Fruit fly (Drosophila melanogaster) whole organism, embryonic: Measurements from ENCODE around the gene Prim1.

Experiments
- Awh ChIP-seq: fragments of 200-800 bp; sonication (Bioruptor generic); IDR thresholded peaks from 2 replicates; pipeline ENCODE4, ENCODE4 v1.3.6; 2022; ENCODE audit warnings: missing biosample characterization, missing genetic modification characterization
- B-H1 ChIP-seq: fragments of 200-800 bp; sonication (Bioruptor generic); IDR thresholded peaks from 3 replicates; pipeline ENCODE4 v1.3.6; 2022; ENCODE audit warnings: missing biosample characterization, missing genetic modification characterization
- CG11560 ChIP-seq: fragments of 200-800 bp; sonication (Bioruptor generic); IDR thresholded peaks from 3 replicates; pipeline ENCODE4 v1.3.6; 2022; ENCODE audit warnings: missing biosample characterization, missing genetic modification characterization
- CG12155 ChIP-seq: fragments of 200-800 bp; sonication (Bioruptor generic); optimal IDR thresholded peaks from 3 replicates; lab custom pipeline; 2016; ENCODE audit warnings: missing biosample characterization, missing genetic modification characterization
- CG1233 ChIP-seq: fragments of 200-800 bp; sonication (Bioruptor generic); optimal IDR thresholded peaks from 4 replicates; lab custom pipeline; 2018; ENCODE audit warnings: missing biosample characterization, mild to moderate bottlenecking, missing genetic modification characterization
- CG15696 ChIP-seq: fragments of 200-800 bp; sonication (Bioruptor generic); optimal IDR thresholded peaks from 2 replicates; lab custom pipeline; 2019; ENCODE audit warnings: missing biosample characterization, mild to moderate bottlenecking, missing genetic modification characterization, moderate library complexity
- CG1647 ChIP-seq: fragments of 200-800 bp; sonication (Bioruptor generic); optimal IDR thresholded peaks from 3 replicates; lab custom pipeline; 2016; ENCODE audit warnings: missing biosample characterization, missing genetic modification characterization
- CG17186 ChIP-seq: fragments of 200-800 bp; sonication (Bioruptor generic); optimal IDR thresholded peaks from 3 replicates; lab custom pipeline; 2017; ENCODE audit warnings: missing biosample characterization, missing genetic modification reagents, missing genetic modification characterization
- CG17912 ChIP-seq: fragments of 200-800 bp; sonication (Bioruptor generic); optimal IDR thresholded peaks from 2 replicates; lab custom pipeline; 2018; ENCODE audit warnings: missing biosample characterization, mild to moderate bottlenecking, missing genetic modification characterization
- CG1792 ChIP-seq: fragments of 200-800 bp; sonication (Bioruptor generic); optimal IDR thresholded peaks from 2 replicates; lab custom pipeline; 2016; ENCODE audit warnings: missing biosample characterization, missing genetic modification characterization
- CG1832 ChIP-seq: fragments of 200-800 bp; sonication (Bioruptor generic); optimal IDR thresholded peaks from 2 replicates; lab custom pipeline; 2017; ENCODE audit warnings: missing biosample characterization, mild to moderate bottlenecking, missing genetic modification characterization, inconsistent platforms
- CG4617 ChIP-seq: fragments of 200-800 bp; sonication (Bioruptor generic); optimal IDR thresholded peaks from 3 replicates; lab custom pipeline; 2016; ENCODE audit warnings: missing biosample characterization, missing genetic modification characterization, borderline replicate concordance
- CG6689 ChIP-seq: fragments of 200-800 bp; sonication (Bioruptor generic); IDR thresholded peaks from 2 replicates; pipeline ENCODE4 v1.3.6; 2022; ENCODE audit warnings: missing biosample characterization, missing genetic modification characterization
- CG8290 ChIP-seq, 3 experiments: fragments of 200-800 bp; sonication (Bioruptor generic); optimal IDR thresholded peaks; 2 replicates each; lab custom pipeline; 2016 to 2019; ENCODE audit warnings: missing biosample characterization in 3 of 3, missing genetic modification characterization in 3 of 3, mild to moderate bottlenecking in 2 of 3, moderate library complexity in 1 of 3
- CG8944 ChIP-seq: fragments of 200-800 bp; sonication (Bioruptor generic); optimal IDR thresholded peaks from 3 replicates; lab custom pipeline; 2016; ENCODE audit warnings: missing biosample characterization, missing genetic modification characterization
- CG9817 ChIP-seq: fragments of 200-800 bp; sonication (Bioruptor generic); optimal IDR thresholded peaks from 2 replicates; lab custom pipeline; 2018; ENCODE audit warnings: missing biosample characterization, mild to moderate bottlenecking, missing genetic modification characterization, moderate library complexity
- Camta ChIP-seq: fragments of 200-800 bp; sonication (Bioruptor generic); optimal IDR thresholded peaks from 2 replicates; lab custom pipeline; 2016; ENCODE audit warnings: missing biosample characterization, missing genetic modification characterization
- D19A ChIP-seq: fragments of 200-800 bp; optimal IDR thresholded peaks from 3 replicates; lab custom pipeline; 2019; ENCODE audit warnings: missing biosample characterization, mild to moderate bottlenecking, missing genetic modification characterization, moderate library complexity
- Dll ChIP-seq: fragments of 200-800 bp; sonication (Bioruptor generic); IDR thresholded peaks from 4 replicates; pipeline ENCODE4 v1.3.6; 2022; ENCODE audit warnings: missing biosample characterization, missing genetic modification characterization; ENCODE audit not compliant: partially characterized antibody
- Doc3 ChIP-seq: fragments of 200-800 bp; sonication (Bioruptor generic); IDR thresholded peaks from 3 replicates; pipeline ENCODE4 v1.3.6; 2022; ENCODE audit warnings: missing biosample characterization, missing genetic modification characterization; ENCODE audit not compliant: partially characterized antibody
- Dp ChIP-seq: fragments of 200-800 bp; sonication (Bioruptor generic); optimal IDR thresholded peaks from 2 replicates; lab custom pipeline; 2018; ENCODE audit warnings: missing biosample characterization, mild to moderate bottlenecking, missing genetic modification characterization, moderate library complexity
- ERR ChIP-seq: fragments of 200-800 bp; sonication (Bioruptor generic); optimal IDR thresholded peaks from 2 replicates; lab custom pipeline; 2016; ENCODE audit warnings: missing biosample characterization, missing genetic modification characterization
- Hmr ChIP-seq: fragments of 200-800 bp; sonication (Bioruptor generic); optimal IDR thresholded peaks from 3 replicates; lab custom pipeline; 2017; ENCODE audit warnings: mild to moderate bottlenecking, missing biosample characterization, missing genetic modification reagents, missing genetic modification characterization
- Hr39 ChIP-seq: fragments of >200 bp; optimal IDR thresholded peaks from 2 replicates; lab custom pipeline; 2017
- Kr ChIP-seq: fragments of 200-800 bp; sonication (Bioruptor generic); optimal IDR thresholded peaks from 2 replicates; lab custom pipeline; 2017; ENCODE audit warnings: missing biosample characterization, mild to moderate bottlenecking, missing genetic modification characterization
- Med ChIP-seq: fragments of 200-800 bp; sonication (Bioruptor generic); peaks from one replicate; lab custom pipeline; 2016; ENCODE audit warnings: missing biosample characterization, missing genetic modification characterization, mild to moderate bottlenecking, inconsistent platforms, moderate library complexity
- Ravus ChIP-seq: fragments of 200-800 bp; sonication (Bioruptor generic); IDR thresholded peaks from 2 replicates; pipeline ENCODE4 v1.3.6; 2022; ENCODE audit warnings: missing biosample characterization, missing genetic modification characterization
- Sry-δ ChIP-seq: fragments of 200-800 bp; sonication (Bioruptor generic); optimal IDR thresholded peaks from 2 replicates; lab custom pipeline; 2016; ENCODE audit warnings: missing biosample characterization, missing genetic modification characterization
- bbx ChIP-seq: fragments of 200-800 bp; sonication (Bioruptor generic); IDR thresholded peaks from 2 replicates; pipeline ENCODE4 v1.3.6; 2022; ENCODE audit warnings: missing biosample characterization, missing genetic modification characterization; ENCODE audit not compliant: partially characterized antibody
- cad ChIP-seq: fragments of >200 bp; optimal IDR thresholded peaks from 2 replicates; lab custom pipeline; 2017; ENCODE audit warnings: missing biosample characterization, missing genetic modification characterization
- ci ChIP-seq: fragments of 200-800 bp; sonication (Bioruptor generic); IDR thresholded peaks from 3 replicates; pipeline ENCODE4 v1.3.6; 2022; ENCODE audit warnings: missing biosample characterization, missing genetic modification characterization
- emc ChIP-seq: fragments of 200-800 bp; sonication (Bioruptor generic); optimal IDR thresholded peaks from 2 replicates; lab custom pipeline; 2016; ENCODE audit warnings: missing biosample characterization, missing genetic modification characterization
- esg ChIP-seq: fragments of 200-800 bp; sonication (Bioruptor generic); conservative IDR thresholded peaks from 2 replicates; pipeline ENCODE4 v1.3.6; 2022; ENCODE audit warnings: missing biosample characterization, missing genetic modification characterization
- jing ChIP-seq: fragments of 200-800 bp; sonication (Bioruptor generic); optimal IDR thresholded peaks from 2 replicates; lab custom pipeline; 2018; ENCODE audit warnings: missing biosample characterization, mild to moderate bottlenecking, missing genetic modification characterization
- kay ChIP-seq: fragments of 200-800 bp; sonication (Bioruptor generic); optimal IDR thresholded peaks from 2 replicates; lab custom pipeline; 2016; ENCODE audit warnings: missing biosample characterization, missing genetic modification characterization
- knrl ChIP-seq: fragments of 200-800 bp; sonication (Bioruptor generic); IDR thresholded peaks from 3 replicates; pipeline ENCODE4 v1.3.6; 2022; ENCODE audit warnings: missing biosample characterization, missing genetic modification characterization; ENCODE audit not compliant: partially characterized antibody
- lbe ChIP-seq: fragments of 200-800 bp; sonication (Bioruptor generic); optimal IDR thresholded peaks from 2 replicates; lab custom pipeline; 2016; ENCODE audit warnings: missing biosample characterization, mild to moderate bottlenecking, missing genetic modification characterization
- mam ChIP-seq: fragments of 200-800 bp; sonication (Bioruptor generic); optimal IDR thresholded peaks from 3 replicates; lab custom pipeline; 2016; ENCODE audit warnings: missing biosample characterization, missing genetic modification characterization
- mirr ChIP-seq: fragments of 200-800 bp; sonication (Bioruptor generic); optimal IDR thresholded peaks from 3 replicates; lab custom pipeline; 2018; ENCODE audit warnings: missing biosample characterization, mild to moderate bottlenecking, missing genetic modification characterization
- pan ChIP-seq, 4 experiments: fragments of >200 bp in 3 of 4; fragments of 200-800 bp in 1 of 4; sonication (Bioruptor generic) in 1 of 4; optimal IDR thresholded peaks in 3 of 4; IDR thresholded peaks in 1 of 4; 2 replicates each; pipeline versions ENCODE4 v1.3.6 to Lab custom; 2017 to 2022; ENCODE audit warnings: missing biosample characterization in 2 of 4, missing genetic modification characterization in 2 of 4, mixed read lengths in 1 of 4
- phol ChIP-seq: fragments of 200-800 bp; sonication (Bioruptor generic); optimal IDR thresholded peaks from 3 replicates; lab custom pipeline; 2018; ENCODE audit warnings: missing biosample characterization, mild to moderate bottlenecking, missing genetic modification characterization, moderate library complexity
- prd ChIP-seq, 3 experiments: fragments of >200 bp in 2 of 3; fragments of 200-800 bp in 1 of 3; sonication (Bioruptor generic) in 1 of 3; optimal IDR thresholded peaks in 2 of 3; IDR thresholded peaks in 1 of 3; 2 replicates in 2 of 3; 3 replicates in 1 of 3; pipeline versions ENCODE4 v1.3.6 to Lab custom; 2017 to 2022; ENCODE audit warnings: missing biosample characterization in 1 of 3, missing genetic modification characterization in 1 of 3
- rib ChIP-seq: fragments of 200-800 bp; sonication (Bioruptor generic); IDR thresholded peaks from 2 replicates; pipeline ENCODE4 v1.3.6; 2022; ENCODE audit warnings: missing biosample characterization, missing genetic modification characterization
- sna ChIP-seq: fragments of 200-800 bp; sonication (Bioruptor generic); IDR thresholded peaks from 2 replicates; pipeline ENCODE4 v1.3.6; 2022; ENCODE audit warnings: missing biosample characterization, missing genetic modification characterization; ENCODE audit not compliant: partially characterized antibody
- sug ChIP-seq: fragments of 200-800 bp; optimal IDR thresholded peaks from 2 replicates; lab custom pipeline; 2019; ENCODE audit warnings: missing biosample characterization, mild to moderate bottlenecking, missing genetic modification characterization, moderate library complexity
- tin ChIP-seq: fragments of 200-800 bp; sonication (Bioruptor generic); optimal IDR thresholded peaks from 3 replicates; lab custom pipeline; 2016; ENCODE audit warnings: missing biosample characterization, missing genetic modification characterization
- tna ChIP-seq: fragments of 200-800 bp; sonication (Bioruptor generic); IDR thresholded peaks from 2 replicates; pipeline ENCODE4 v1.3.6; 2022; ENCODE audit warnings: missing biosample characterization, missing genetic modification characterization; ENCODE audit not compliant: partially characterized antibody
- tup ChIP-seq: fragments of 200-800 bp; sonication (Bioruptor generic); optimal IDR thresholded peaks from 2 replicates; lab custom pipeline; 2016; ENCODE audit warnings: missing biosample characterization, mild to moderate bottlenecking, missing genetic modification characterization, moderate library complexity
- zfh1 ChIP-seq: fragments of 200-800 bp; sonication (Bioruptor generic); IDR thresholded peaks from 3 replicates; pipeline ENCODE4 v1.3.6; 2022; ENCODE audit warnings: missing biosample characterization, missing genetic modification characterization

The Prim1 gene

DNA sequence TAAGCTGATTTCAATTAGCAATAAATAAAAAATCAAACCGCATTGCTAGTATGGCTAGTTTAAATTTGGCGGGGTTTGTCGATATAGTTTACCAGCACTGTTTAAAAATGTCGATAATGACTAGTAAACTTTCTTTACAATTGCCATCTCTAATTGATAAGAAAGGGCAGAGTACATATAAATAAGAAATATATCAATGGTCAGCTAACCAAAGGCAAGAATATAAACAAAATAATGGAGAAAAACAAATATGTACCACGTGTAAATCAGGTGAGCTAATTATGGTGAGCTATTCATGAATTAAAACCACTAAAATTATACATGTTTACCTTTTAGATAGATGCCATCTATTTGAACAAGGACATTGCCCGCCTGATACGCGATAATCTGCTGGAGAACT is 1.2 kb upstream of the Prim1 start, which contains the start of gene Pex2 (continued):
- TF ChIP-seq Camta (GFP tag; lab: Kevin White, UChicago) (no peak), Doc3 (0 out of 3 replicates have a peak, but pooled peaks have one; percentile 21), emc (GFP tag; lab: Kevin White, UChicago) (no peak), Dp (GFP tag; lab: Kevin White, UChicago) (peak; percentile 98), Hr39 (lab: Kevin White, UChicago) (no peak), mam (no peak), knrl (GFP tag; lab: Robert Waterston, UW) (no peak), tin (GFP tag; lab: Kevin White, UChicago) (no peak), Ravus (GFP tag; lab: Robert Waterston, UW) (no peak), lbe (GFP tag; lab: Kevin White, UChicago) (peak; percentile 41), CG9817 (tag; lab: Kevin White, UChicago) (no peak), Dll (GFP tag; lab: Robert Waterston, UW) (peak; percentile 48; the same call in 1 of the 4 replicates), Med (GFP tag; lab: Kevin White, UChicago) (peak; percentile 84), Awh (GFP tag; lab: Robert Waterston, UW) (no peak), zfh1 (no peak), Hmr (peak; percentile 33), CG4617 (peak; percentile 9), jing (GFP tag; lab: Kevin White, UChicago) (no peak), CG1647 (no peak), CG17912 (GFP tag; lab: Kevin White, UChicago) (no peak), CG11560 (tag; lab: Robert Waterston, UW) (no peak), CG15696 (tag; lab: Kevin White, UChicago) (no peak), D19A (tag; lab: Kevin White, UChicago) (no peak), sna (GFP tag; lab: Robert Waterston, UW) (peak; percentile 34; the same call in 1 of the 2 replicates), CG17186 (GFP tag; lab: Kevin White, UChicago) (no peak), tup (GFP tag; lab: Kevin White, UChicago) (no peak), B-H1 (GFP tag; lab: Robert Waterston, UW) (no peak), CG1832 (GFP tag; lab: Kevin White, UChicago) (no peak), ERR (no peak), mirr (GFP tag; lab: Kevin White, UChicago) (no peak), CG12155 (GFP tag; lab: Kevin White, UChicago) (peak; percentile 48), kay (GFP tag; lab: Kevin White, UChicago) (no peak), Kr (GFP tag; lab: Kevin White, UChicago) (no peak), CG8944 (GFP tag; lab: Kevin White, UChicago) (no peak), Sry-δ (GFP tag; lab: Kevin White, UChicago) (peak; percentile 84), CG8290 (GFP tag; optimal IDR thresholded peaks at IDR 0.05; lab: Kevin White, UChicago) (peak; percentile 2), CG8290 (tag; optimal IDR thresholded peaks at IDR 0.05; lab: Kevin White, UChicago) (no peak), phol (tag; lab: Kevin White, UChicago) (peak; percentile 91), sug (peak; percentile 28), CG6689 (GFP tag; lab: Robert Waterston, UW) (no peak), cad (GFP tag; lab: Kevin White, UChicago) (no peak), esg (GFP tag; lab: Robert Waterston, UW) (no peak), CG1233 (GFP tag; lab: Kevin White, UChicago) (no peak), CG1792 (GFP tag; lab: Kevin White, UChicago) (no peak), rib (GFP tag; lab: Robert Waterston, UW) (no peak), bbx (GFP tag; lab: Robert Waterston, UW) (peak; percentile 48; the same call in 1 of the 2 replicates), pan (optimal IDR thresholded peaks at IDR 0.05; lab: Kevin White, UChicago) (no peak), pan (GFP tag; optimal IDR thresholded peaks at IDR 0.05 in 1 of 2, IDR thresholded peaks at IDR 0.05 in 1 of 2) (no peak), prd (optimal IDR thresholded peaks at IDR 0.05; lab: Kevin White, UChicago) (no peak), prd (GFP tag; IDR thresholded peaks at IDR 0.05; lab: Robert Waterston, UW) (no peak), ci (GFP tag; lab: Robert Waterston, UW) (no peak; the same call in 2 of the 3 replicates), tna (GFP tag; lab: Robert Waterston, UW) (no peak)
